Worm (Caenorhabditis elegans) whole organism, young adult: ENCODE results near the gene smcl-1.
A peak's percentile ranks its signal among the peaks of the same experiment; 100 is the strongest.

Experiments
- B0261.1 ChIP-seq: sonication (generic microtip); optimal IDR thresholded peaks from 2 replicates; lab custom pipeline; 2016; ENCODE audit warnings: mild to moderate bottlenecking, missing genetic modification characterization, moderate library complexity, missing compliant biosample characterization
- B0336.3 ChIP-seq: fragments of 200-800 bp; sonication (Bioruptor generic); IDR thresholded peaks from 2 replicates; pipeline ENCODE4 v1.3.6; 2022; ENCODE audit warnings: missing genetic modification characterization, missing compliant biosample characterization
- F22D6.2 ChIP-seq: sonication (generic microtip); optimal IDR thresholded peaks from 2 replicates; lab custom pipeline; 2016; ENCODE audit warnings: mild to moderate bottlenecking, missing genetic modification characterization, missing compliant biosample characterization
- T26A5.8 ChIP-seq: sonication (generic microtip); optimal IDR thresholded peaks from 2 replicates; lab custom pipeline; 2016; ENCODE audit warnings: missing genetic modification characterization, missing compliant biosample characterization
- Y53G8AR.9 ChIP-seq: fragments of 200-800 bp; sonication (Bioruptor generic); conservative IDR thresholded peaks from 2 replicates; pipeline ENCODE4 v1.3.6; 2022; ENCODE audit warnings: missing genetic modification reagents, missing genetic modification characterization, missing compliant biosample characterization
- atf-7 ChIP-seq: sonication (generic microtip); optimal IDR thresholded peaks from 2 replicates; lab custom pipeline; 2017; ENCODE audit warnings: mild to moderate bottlenecking, missing genetic modification characterization, missing compliant biosample characterization
- attf-5 ChIP-seq: fragments of 200-800 bp; sonication (Bioruptor generic); optimal IDR thresholded peaks from 2 replicates; lab custom pipeline; 2018; ENCODE audit warnings: mild to moderate bottlenecking, missing genetic modification characterization, missing compliant biosample characterization
- bed-1 ChIP-seq: fragments of 200-800 bp; sonication (Bioruptor generic); IDR thresholded peaks from 2 replicates; pipeline ENCODE4 v1.3.6; 2022; ENCODE audit warnings: missing genetic modification reagents, missing genetic modification characterization, missing compliant biosample characterization
- ccch-3 ChIP-seq: fragments of 200-800 bp; sonication (Bioruptor generic); optimal IDR thresholded peaks from 2 replicates; lab custom pipeline; 2018; ENCODE audit warnings: mild to moderate bottlenecking, missing genetic modification characterization, missing compliant biosample characterization
- cebp-1 ChIP-seq, 2 experiments: fragments of 200-800 bp in 1 of 2; sonication (Bioruptor generic) in 1 of 2; sonication (generic microtip) in 1 of 2; IDR thresholded peaks in 1 of 2; optimal IDR thresholded peaks in 1 of 2; 2 replicates each; pipeline versions ENCODE4 v1.3.6 to Lab custom; 2017 to 2022; ENCODE audit warnings: missing compliant biosample characterization in 2 of 2, missing genetic modification characterization in 2 of 2, mild to moderate bottlenecking in 1 of 2, missing genetic modification reagents in 1 of 2, moderate library complexity in 1 of 2
- ceh-27 ChIP-seq: fragments of 200-800 bp; sonication (Bioruptor generic); optimal IDR thresholded peaks from 2 replicates; lab custom pipeline; 2018; ENCODE audit warnings: mild to moderate bottlenecking, missing genetic modification characterization, moderate library complexity, missing compliant biosample characterization
- ceh-79 ChIP-seq: sonication (generic microtip); optimal IDR thresholded peaks from 2 replicates; lab custom pipeline; 2017; ENCODE audit warnings: mild to moderate bottlenecking, missing genetic modification characterization, missing compliant biosample characterization
- die-1 ChIP-seq: sonication (generic microtip); optimal IDR thresholded peaks from 2 replicates; lab custom pipeline; 2016; ENCODE audit warnings: missing genotype, mild to moderate bottlenecking, missing genetic modification characterization, missing compliant biosample characterization
- dox-1 ChIP-seq: fragments of 200-800 bp; sonication (Bioruptor generic); IDR thresholded peaks from 2 replicates; pipeline ENCODE4 v1.3.6; 2022; ENCODE audit warnings: missing genetic modification reagents, missing genetic modification characterization, missing compliant biosample characterization
- dpl-1 ChIP-seq: fragments of 150-350 bp; optimal IDR thresholded peaks from 2 replicates; lab custom pipeline; 2014; ENCODE audit warnings: missing biosample characterization, missing genetic modification reagents, missing genetic modification characterization
- hmg-1.2 ChIP-seq: fragments of 200-800 bp; sonication (Bioruptor generic); IDR thresholded peaks from 2 replicates; pipeline ENCODE4 v1.3.6; 2022; ENCODE audit warnings: missing genetic modification reagents, missing genetic modification characterization, missing compliant biosample characterization
- let-526 ChIP-seq: fragments of 200-800 bp; sonication (Bioruptor generic); IDR thresholded peaks from 2 replicates; pipeline ENCODE4 v1.3.6; 2022; ENCODE audit warnings: missing genetic modification reagents, missing genetic modification characterization, missing compliant biosample characterization
- lin-26 ChIP-seq: fragments of 200-800 bp; sonication (Bioruptor generic); IDR thresholded peaks from 2 replicates; pipeline ENCODE4 v1.3.6; 2022; ENCODE audit warnings: missing genetic modification reagents, missing genetic modification characterization, missing compliant biosample characterization
- lsl-1 ChIP-seq: fragments of 200-800 bp; sonication (Bioruptor generic); optimal IDR thresholded peaks from 2 replicates; lab custom pipeline; 2018; ENCODE audit warnings: mild to moderate bottlenecking, missing genetic modification characterization, moderate library complexity, missing compliant biosample characterization
- madf-3 ChIP-seq: fragments of 200-800 bp; sonication (Bioruptor generic); IDR thresholded peaks from 2 replicates; pipeline ENCODE4 v1.3.6; 2022; ENCODE audit warnings: missing genetic modification reagents, missing genetic modification characterization, missing compliant biosample characterization
- madf-6 ChIP-seq: fragments of 200-800 bp; sonication (Bioruptor generic); IDR thresholded peaks from 2 replicates; pipeline ENCODE4 v1.3.6; 2022; ENCODE audit warnings: missing genetic modification reagents, missing genetic modification characterization, missing compliant biosample characterization
- mel-28 ChIP-seq: sonication (generic microtip); optimal IDR thresholded peaks from 2 replicates; lab custom pipeline; 2016; ENCODE audit warnings: borderline replicate concordance, mild to moderate bottlenecking, missing genetic modification characterization, missing compliant biosample characterization
- nfyb-1 ChIP-seq: fragments of 200-800 bp; sonication (Bioruptor generic); IDR thresholded peaks from 2 replicates; pipeline ENCODE4 v1.3.6; 2022; ENCODE audit warnings: missing genetic modification reagents, missing genetic modification characterization, missing compliant biosample characterization
- nhr-80 ChIP-seq: sonication (generic microtip); optimal IDR thresholded peaks from 2 replicates; lab custom pipeline; 2016; ENCODE audit warnings: missing genetic modification characterization, missing compliant biosample characterization
- nhr-90 ChIP-seq: sonication (generic microtip); optimal IDR thresholded peaks from 2 replicates; lab custom pipeline; 2016; ENCODE audit warnings: missing genotype, mild to moderate bottlenecking, missing genetic modification characterization, missing compliant biosample characterization
- rcor-1 ChIP-seq: fragments of 200-800 bp; sonication (Bioruptor generic); IDR thresholded peaks from 2 replicates; pipeline ENCODE4 v1.3.6; 2022; ENCODE audit warnings: missing genetic modification reagents, missing genetic modification characterization, missing compliant biosample characterization
- sdz-38 ChIP-seq: sonication (generic microtip); optimal IDR thresholded peaks from 2 replicates; lab custom pipeline; 2016; ENCODE audit warnings: missing genotype, missing genetic modification characterization, missing compliant biosample characterization
- unc-130 ChIP-seq: sonication (generic microtip); optimal IDR thresholded peaks from 2 replicates; lab custom pipeline; 2016; ENCODE audit warnings: missing genetic modification reagents, missing genetic modification characterization, missing compliant biosample characterization
- xnd-1 ChIP-seq: sonication (generic microtip); optimal IDR thresholded peaks from 2 replicates; lab custom pipeline; 2016; ENCODE audit warnings: missing genotype, missing genetic modification reagents, missing genetic modification characterization, missing compliant biosample characterization
- zfh-2 ChIP-seq: fragments of 200-800 bp; sonication (Bioruptor generic); conservative IDR thresholded peaks from 2 replicates; pipeline ENCODE4 v1.3.6; 2022; ENCODE audit warnings: missing genetic modification reagents, missing genetic modification characterization, missing compliant biosample characterization
- ztf-22 ChIP-seq: fragments of 200-800 bp; sonication (Bioruptor generic); optimal IDR thresholded peaks from 2 replicates; lab custom pipeline; 2018; ENCODE audit warnings: mild to moderate bottlenecking, missing genetic modification characterization, moderate library complexity, missing compliant biosample characterization
- ztf-26 ChIP-seq: sonication (generic microtip); optimal IDR thresholded peaks from 2 replicates; lab custom pipeline; 2017; ENCODE audit warnings: missing genetic modification characterization, missing compliant biosample characterization

Gene smcl-1

ce11 chrX:11712230-11712853, 19.1 kb downstream of the smcl-1 start, which contains the start of gene col-180:
Gene col-180 (minus strand): TSS chrX:11712280.
- TF ChIP-seq T26A5.8 (tag; lab: Kevin White, UChicago), result no peak
- TF ChIP-seq die-1, result no peak
- TF ChIP-seq nhr-80, result no peak
- no peak for TF ChIP-seq ztf-26 (tag; lab: Kevin White, UChicago)
- TF ChIP-seq dox-1 (GFP tag; lab: Robert Waterston, UW), result no peak
- no peak for TF ChIP-seq ccch-3
- TF ChIP-seq lsl-1 (GFP tag; lab: Kevin White, UChicago), result no peak
- TF ChIP-seq xnd-1 (tag; lab: Kevin White, UChicago), result no peak
- TF ChIP-seq cebp-1 (GFP tag; IDR thresholded peaks at IDR 0.05; lab: Robert Waterston, UW), result no peak
- no peak for TF ChIP-seq cebp-1 (tag; optimal IDR thresholded peaks at IDR 0.05; lab: Kevin White, UChicago)
- TF ChIP-seq lin-26 (GFP tag; lab: Robert Waterston, UW), result no peak
- no peak for TF ChIP-seq B0336.3 (GFP tag; lab: Robert Waterston, UW)

- TF ChIP-seq atf-7 (no peak), sdz-38 (tag; lab: Kevin White, UChicago) (no peak), nhr-90 (tag; lab: Kevin White, UChicago) (no peak), zfh-2 (GFP tag; lab: Robert Waterston, UW) (no peak), ztf-22 (no peak)
Measured at ce11 chrX:11716463-11716960, 23.2 kb downstream of the smcl-1 start, which contains the start of gene C44C10.9. Gene C44C10.9 (minus strand): TSS chrX:11716513.

- TF ChIP-seq madf-6 (GFP tag; lab: Robert Waterston, UW), result no peak
- no peak for TF ChIP-seq madf-3 (GFP tag; lab: Robert Waterston, UW)
- no peak for TF ChIP-seq hmg-1.2 (GFP tag; lab: Robert Waterston, UW)
- TF ChIP-seq unc-130 (GFP tag; lab: Kevin White, UChicago), result no peak
- TF ChIP-seq ceh-79 (tag; lab: Kevin White, UChicago), result no peak
- TF ChIP-seq let-526 (GFP tag; lab: Robert Waterston, UW), result no peak
- no peak for TF ChIP-seq B0261.1 (tag; lab: Kevin White, UChicago)
- no peak for TF ChIP-seq dpl-1 (GFP tag; lab: Kevin White, UChicago)
- TF ChIP-seq F22D6.2 (tag; lab: Kevin White, UChicago), result no peak
- TF ChIP-seq zfh-2 (GFP tag; lab: Robert Waterston, UW), result no peak
- TF ChIP-seq nfyb-1, result no peak
- no peak for TF ChIP-seq rcor-1 (GFP tag; lab: Robert Waterston, UW)
- no peak for TF ChIP-seq attf-5 (GFP tag; lab: Kevin White, UChicago)
- TF ChIP-seq bed-1 (GFP tag; lab: Robert Waterston, UW), result no peak
- no peak for TF ChIP-seq Y53G8AR.9 (GFP tag; lab: Robert Waterston, UW)
- no peak for TF ChIP-seq mel-28 (tag; lab: Kevin White, UChicago)
- TF ChIP-seq, all 124 proteins: peak for 0
Measured at ce11 chrX:11718751-11719150, 25.5 kb downstream of the smcl-1 start.

ce11 chrX:11720058-11720457, 26.8 kb downstream of the smcl-1 start:
- TF ChIP-seq nhr-80 (peak; percentile 5), ceh-27 (no peak), ccch-3 (no peak)
